Worm (Caenorhabditis elegans): ENCODE measurements around the gene gpn-1.
A peak's percentile ranks its signal among the peaks of the same experiment; 100 is the strongest.

The gpn-1 gene

ce11 chrX:15668053-15668599, 13.4 kb upstream of the gpn-1 start:
- TF ChIP-seq dao-5 (tag; optimal IDR thresholded peaks at IDR 0.05) (no peak), W03F9.2 (tag; optimal IDR thresholded peaks at IDR 0.05) (no peak), him-1 (tag; optimal IDR thresholded peaks at IDR 0.05) (no peak)

- TF ChIP-seq dao-5 (tag; optimal IDR thresholded peaks at IDR 0.05) (no peak), W03F9.2 (tag; optimal IDR thresholded peaks at IDR 0.05) (no peak), him-1 (tag; optimal IDR thresholded peaks at IDR 0.05) (no peak)
Measured at ce11 chrX:15668695-15669094, 12.8 kb upstream of the gpn-1 start.

- no peak for TF ChIP-seq W03F9.2 (tag; optimal IDR thresholded peaks at IDR 0.05)
- no peak for TF ChIP-seq dao-5 (tag; optimal IDR thresholded peaks at IDR 0.05)
Measured at ce11 chrX:15675622-15676021, 5.9 kb upstream of the gpn-1 start, which contains the start of gene F59D12.2. Gene F59D12.2, minus strand, starts transcription at chrX:15675722.

ce11 chrX:15689244-15689643, 7.8 kb downstream of the gpn-1 start, which contains the start of gene C03H12.1:
Gene C03H12.1, plus strand, starts transcription at chrX:15689449.
- TF ChIP-seq W03F9.2 (tag; optimal IDR thresholded peaks at IDR 0.05) (no peak), dao-5 (tag; optimal IDR thresholded peaks at IDR 0.05) (no peak), him-1 (tag; optimal IDR thresholded peaks at IDR 0.05) (no peak)

ce11 chrX:15693466-15693865, 12.0 kb downstream of the gpn-1 start:
- TF ChIP-seq dao-5 (tag; optimal IDR thresholded peaks at IDR 0.05) (no peak), him-1 (tag; optimal IDR thresholded peaks at IDR 0.05) (no peak), W03F9.2 (tag; optimal IDR thresholded peaks at IDR 0.05) (no peak)

- TF ChIP-seq W03F9.2 (tag; optimal IDR thresholded peaks at IDR 0.05) (no peak), dao-5 (tag; optimal IDR thresholded peaks at IDR 0.05) (no peak), him-1 (tag; optimal IDR thresholded peaks at IDR 0.05) (no peak)
Measured at ce11 chrX:15696400-15696799, 14.9 kb downstream of the gpn-1 start, which contains the start of gene ZK662.2. Gene ZK662.2, plus strand, starts transcription at chrX:15696700.

- TF ChIP-seq him-1 (tag; optimal IDR thresholded peaks at IDR 0.05), result no peak
- TF ChIP-seq W03F9.2 (tag; optimal IDR thresholded peaks at IDR 0.05), result no peak
- no peak for TF ChIP-seq dao-5 (tag; optimal IDR thresholded peaks at IDR 0.05)
Measured at ce11 chrX:15700220-15700619, 18.7 kb downstream of the gpn-1 start.

ce11 chrX:15704579-15705110, 23.2 kb downstream of the gpn-1 start:
- TF ChIP-seq dao-5 (tag; optimal IDR thresholded peaks at IDR 0.05), result no peak
- no peak for TF ChIP-seq him-1 (tag; optimal IDR thresholded peaks at IDR 0.05)
- no peak for TF ChIP-seq W03F9.2 (tag; optimal IDR thresholded peaks at IDR 0.05)

ce11 chrX:15706108-15706676, 24.7 kb downstream of the gpn-1 start:
- no peak for TF ChIP-seq W03F9.2 (tag; optimal IDR thresholded peaks at IDR 0.05)
- no peak for TF ChIP-seq dao-5 (tag; optimal IDR thresholded peaks at IDR 0.05)
- TF ChIP-seq him-1 (tag; optimal IDR thresholded peaks at IDR 0.05), result no peak

- TF ChIP-seq him-1 (tag; optimal IDR thresholded peaks at IDR 0.05) (peak; percentile 39), dao-5 (tag; optimal IDR thresholded peaks at IDR 0.05) (no peak)
Measured at ce11 chrX:15707366-15707892, 25.9 kb downstream of the gpn-1 start.

- TF ChIP-seq him-1 (tag; optimal IDR thresholded peaks at IDR 0.05) (no peak), W03F9.2 (tag; optimal IDR thresholded peaks at IDR 0.05) (no peak), dao-5 (tag; optimal IDR thresholded peaks at IDR 0.05) (no peak)
Measured at ce11 chrX:15707913-15708312, 26.4 kb downstream of the gpn-1 start, which contains the start of gene nhr-48. Gene nhr-48, plus strand, starts transcription at chrX:15708213.

- TF ChIP-seq W03F9.2 (tag; optimal IDR thresholded peaks at IDR 0.05), result no peak
- no peak for TF ChIP-seq dao-5 (tag; optimal IDR thresholded peaks at IDR 0.05)
- TF ChIP-seq him-1 (tag; optimal IDR thresholded peaks at IDR 0.05), result no peak
Measured at ce11 chrX:15709594-15709993, 28.1 kb downstream of the gpn-1 start.

- TF ChIP-seq W03F9.2 (tag; optimal IDR thresholded peaks at IDR 0.05) (no peak), dao-5 (tag; optimal IDR thresholded peaks at IDR 0.05) (no peak), him-1 (tag; optimal IDR thresholded peaks at IDR 0.05) (no peak)
Measured at ce11 chrX:15713189-15713588, 31.7 kb downstream of the gpn-1 start.

- TF ChIP-seq W03F9.2 (tag; optimal IDR thresholded peaks at IDR 0.05), result no peak
- no peak for TF ChIP-seq dao-5 (tag; optimal IDR thresholded peaks at IDR 0.05)
- TF ChIP-seq him-1 (tag; optimal IDR thresholded peaks at IDR 0.05), result no peak
Measured at ce11 chrX:15716971-15717370, 35.5 kb downstream of the gpn-1 start.
